Fruit fly (Drosophila melanogaster) whole organism, prepupa: ENCODE data around the gene Polr1B.

Source experiments
- CG6276 ChIP-seq: fragments of 200-800 bp; sonication (Bioruptor generic); optimal IDR thresholded peaks from 2 replicates; lab custom pipeline; 2017; ENCODE audit warnings: missing biosample characterization, mild to moderate bottlenecking, missing genetic modification characterization
- CG6854 ChIP-seq: fragments of 200-800 bp; sonication (Bioruptor generic); optimal IDR thresholded peaks from 2 replicates; lab custom pipeline; 2017; ENCODE audit warnings: missing biosample characterization, mild to moderate bottlenecking, missing genetic modification characterization
- CG8632 ChIP-seq: fragments of 200-800 bp; sonication (Bioruptor generic); optimal IDR thresholded peaks from 3 replicates; lab custom pipeline; 2016; ENCODE audit warnings: missing biosample characterization, missing genetic modification characterization
- Sox102F ChIP-seq: fragments of 200-800 bp; sonication (Bioruptor generic); optimal IDR thresholded peaks from 2 replicates; lab custom pipeline; 2016; ENCODE audit warnings: missing biosample characterization, mild to moderate bottlenecking, missing genetic modification characterization
- dsx ChIP-seq: fragments of 200-800 bp; optimal IDR thresholded peaks from 3 replicates; lab custom pipeline; 2019; ENCODE audit warnings: missing biosample characterization, mild to moderate bottlenecking, missing genetic modification characterization, moderate library complexity; ENCODE audit not compliant: poor library complexity, severe bottlenecking
- fd85E ChIP-seq: fragments of 200-800 bp; sonication (Bioruptor generic); optimal IDR thresholded peaks from 3 replicates; lab custom pipeline; 2016; ENCODE audit warnings: missing biosample characterization, missing genetic modification characterization
- lz ChIP-seq: fragments of 200-800 bp; sonication (Bioruptor generic); optimal IDR thresholded peaks from 3 replicates; lab custom pipeline; 2016; ENCODE audit warnings: missing biosample characterization, missing genetic modification characterization

DNA sequence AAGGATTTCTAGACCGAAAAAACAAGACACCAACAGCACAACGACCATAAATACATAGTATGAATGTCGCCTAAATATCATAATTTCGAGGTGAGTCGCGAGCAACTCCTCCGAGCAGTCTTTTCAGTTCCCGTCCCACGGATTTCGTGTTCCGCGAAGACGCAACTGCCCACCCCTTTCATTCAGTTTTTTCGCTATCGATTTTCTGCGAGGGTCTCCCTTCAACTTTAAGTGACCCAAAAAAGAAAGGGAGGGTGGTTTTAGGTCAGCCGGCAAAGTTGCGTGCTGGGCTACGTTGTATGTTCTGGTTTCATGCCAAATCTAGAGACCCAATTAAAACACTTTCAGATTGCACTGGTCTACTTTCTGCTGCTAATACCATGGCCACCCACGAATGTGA lies 51.7 kb downstream of the Polr1B start:
- no peak for TF ChIP-seq Sox102F
- no peak for TF ChIP-seq fd85E
- TF ChIP-seq CG6276: no peak
- no peak for TF ChIP-seq lz
- TF ChIP-seq CG8632 (GFP tag; lab: Kevin White, UChicago): no peak
- no peak for TF ChIP-seq CG6854 (GFP tag; lab: Kevin White, UChicago)
- TF ChIP-seq dsx (GFP tag; lab: Kevin White, UChicago): no peak
